Fruit fly (Drosophila melanogaster) whole organism, embryonic: Measurements from ENCODE around the gene CG17801.
A peak's percentile ranks its signal among the peaks of the same experiment; 100 is the strongest.

Experiments used
- Atf6 ChIP-seq: fragments of 200-800 bp; sonication (Bioruptor generic); IDR thresholded peaks from 2 replicates; pipeline ENCODE4 v1.3.6; 2022; ENCODE audit warnings: missing biosample characterization, missing genetic modification characterization
- B-H1 ChIP-seq: fragments of 200-800 bp; sonication (Bioruptor generic); IDR thresholded peaks from 3 replicates; pipeline ENCODE4 v1.3.6; 2022; ENCODE audit warnings: missing biosample characterization, missing genetic modification characterization
- Bdp1 ChIP-seq: fragments of 200-800 bp; sonication (Bioruptor generic); optimal IDR thresholded peaks from 3 replicates; lab custom pipeline; 2016; ENCODE audit warnings: missing biosample characterization, missing genetic modification characterization
- CG11696 ChIP-seq: fragments of 200-800 bp; sonication (Bioruptor generic); IDR thresholded peaks from 2 replicates; pipeline ENCODE4 v1.3.6; 2022; ENCODE audit warnings: missing biosample characterization, missing genetic modification characterization
- CG12299 ChIP-seq: fragments of 200-800 bp; sonication (Bioruptor generic); optimal IDR thresholded peaks from 2 replicates; lab custom pipeline; 2018; ENCODE audit warnings: missing biosample characterization, mild to moderate bottlenecking, missing genetic modification characterization
- CG12659 ChIP-seq: fragments of 200-800 bp; sonication (Bioruptor generic); optimal IDR thresholded peaks from 3 replicates; lab custom pipeline; 2017; ENCODE audit warnings: mild to moderate bottlenecking, missing biosample characterization, missing genetic modification reagents, missing genetic modification characterization
- CG13775 ChIP-seq: fragments of 200-800 bp; sonication (Bioruptor generic); optimal IDR thresholded peaks from 3 replicates; lab custom pipeline; 2017; ENCODE audit warnings: missing biosample characterization, mild to moderate bottlenecking, missing genetic modification characterization
- CG14965 ChIP-seq: fragments of 200-800 bp; sonication (Bioruptor generic); optimal IDR thresholded peaks from 2 replicates; lab custom pipeline; 2016; ENCODE audit warnings: missing biosample characterization, missing genetic modification characterization, borderline replicate concordance
- CG15514 ChIP-seq: fragments of 200-800 bp; sonication (Bioruptor generic); optimal IDR thresholded peaks from 3 replicates; lab custom pipeline; 2017; ENCODE audit warnings: missing biosample characterization, missing genetic modification characterization, mild to moderate bottlenecking, moderate library complexity, missing genetic modification reagents
- CG15601 ChIP-seq: fragments of 200-800 bp; sonication (Bioruptor generic); optimal IDR thresholded peaks from 3 replicates; lab custom pipeline; 2019; ENCODE audit warnings: missing biosample characterization, mild to moderate bottlenecking, missing genetic modification characterization, moderate library complexity
- CG16863 ChIP-seq: fragments of 200-800 bp; sonication (Bioruptor generic); optimal IDR thresholded peaks from 3 replicates; lab custom pipeline; 2016; ENCODE audit warnings: missing biosample characterization, missing genetic modification characterization
- CG2202 ChIP-seq: fragments of 200-800 bp; sonication (Bioruptor generic); optimal IDR thresholded peaks from 2 replicates; lab custom pipeline; 2018; ENCODE audit warnings: missing biosample characterization, mild to moderate bottlenecking, missing genetic modification characterization
- CG3163 ChIP-seq: fragments of 200-800 bp; sonication (Bioruptor generic); optimal IDR thresholded peaks from 3 replicates; lab custom pipeline; 2016; ENCODE audit warnings: missing biosample characterization, missing genetic modification characterization
- CG42726 ChIP-seq: fragments of 200-800 bp; sonication (Bioruptor generic); IDR thresholded peaks from 2 replicates; pipeline ENCODE4 v1.3.6; 2022; ENCODE audit warnings: missing biosample characterization, missing genetic modification characterization; ENCODE audit not compliant: partially characterized antibody
- CG4707 ChIP-seq: fragments of 200-800 bp; sonication (Bioruptor generic); optimal IDR thresholded peaks from 2 replicates; lab custom pipeline; 2018; ENCODE audit warnings: missing biosample characterization, mild to moderate bottlenecking, missing genetic modification characterization, moderate library complexity
- CG5180 ChIP-seq: fragments of 200-800 bp; sonication (Bioruptor generic); optimal IDR thresholded peaks from 3 replicates; lab custom pipeline; 2017; ENCODE audit warnings: missing biosample characterization, missing genetic modification characterization, mild to moderate bottlenecking, moderate library complexity, missing genetic modification reagents
- CG6254 ChIP-seq: fragments of 200-800 bp; sonication (Bioruptor generic); optimal IDR thresholded peaks from 3 replicates; lab custom pipeline; 2017; ENCODE audit warnings: mild to moderate bottlenecking, missing biosample characterization, missing genetic modification reagents, missing genetic modification characterization
- CTCF ChIP-seq: fragments of 200-800 bp; sonication (Bioruptor generic); optimal IDR thresholded peaks from 2 replicates; lab custom pipeline; 2017; ENCODE audit warnings: missing biosample characterization, mild to moderate bottlenecking, missing genetic modification characterization, moderate library complexity
- CoRest ChIP-seq: fragments of 200-800 bp; sonication (Bioruptor generic); optimal IDR thresholded peaks from 3 replicates; lab custom pipeline; 2018; ENCODE audit warnings: missing biosample characterization, mild to moderate bottlenecking, missing genetic modification characterization, moderate library complexity
- Dbx ChIP-seq: fragments of 200-800 bp; sonication (Bioruptor generic); IDR thresholded peaks from 3 replicates; pipeline ENCODE4 v1.3.6; 2022; ENCODE audit warnings: missing biosample characterization, missing genetic modification characterization
- Dll ChIP-seq: fragments of 200-800 bp; sonication (Bioruptor generic); IDR thresholded peaks from 4 replicates; pipeline ENCODE4 v1.3.6; 2022; ENCODE audit warnings: missing biosample characterization, missing genetic modification characterization; ENCODE audit not compliant: partially characterized antibody
- E2f2 ChIP-seq: fragments of 200-800 bp; sonication (Bioruptor generic); IDR thresholded peaks from 2 replicates; pipeline ENCODE4 v1.3.6; 2022; ENCODE audit warnings: missing biosample characterization, missing genetic modification characterization
- Gug ChIP-seq: fragments of 200-800 bp; sonication (Bioruptor generic); IDR thresholded peaks from 4 replicates; pipeline ENCODE4 v1.3.6; 2022; ENCODE audit warnings: missing biosample characterization, missing genetic modification characterization
- HHEX ChIP-seq: fragments of 200-800 bp; sonication (Bioruptor generic); optimal IDR thresholded peaks from 3 replicates; lab custom pipeline; 2017; ENCODE audit warnings: missing biosample characterization, mild to moderate bottlenecking, missing genetic modification characterization, missing genetic modification reagents
- Myb ChIP-seq: fragments of 200-800 bp; sonication (Bioruptor generic); optimal IDR thresholded peaks from 2 replicates; lab custom pipeline; 2016; ENCODE audit warnings: missing biosample characterization, missing genetic modification characterization
- NC2α ChIP-seq: fragments of 200-800 bp; sonication (Bioruptor generic); optimal IDR thresholded peaks from 2 replicates; lab custom pipeline; 2016; ENCODE audit warnings: missing biosample characterization, missing genetic modification characterization
- Sin3A ChIP-seq: fragments of >200 bp; optimal IDR thresholded peaks from 2 replicates; lab custom pipeline; 2018
- Usf ChIP-seq: fragments of 200-800 bp; sonication (Bioruptor generic); optimal IDR thresholded peaks from 2 replicates; lab custom pipeline; 2017; ENCODE audit warnings: missing genotype, missing biosample characterization, missing genetic modification characterization
- al ChIP-seq: fragments of 200-800 bp; sonication (Bioruptor generic); IDR thresholded peaks from 2 replicates; pipeline ENCODE4 v1.3.6; 2022; ENCODE audit warnings: missing biosample characterization, missing genetic modification characterization
- cato ChIP-seq: fragments of 200-800 bp; sonication (Bioruptor generic); optimal IDR thresholded peaks from 2 replicates; lab custom pipeline; 2016; ENCODE audit warnings: missing biosample characterization, missing genetic modification characterization, borderline replicate concordance
- chinmo ChIP-seq: fragments of 200-800 bp; sonication (Bioruptor generic); IDR thresholded peaks from 4 replicates; pipeline ENCODE4 v1.3.6; 2022; ENCODE audit warnings: missing biosample characterization, missing genetic modification characterization; ENCODE audit not compliant: partially characterized antibody
- crol ChIP-seq: fragments of 200-800 bp; sonication (Bioruptor generic); IDR thresholded peaks from 2 replicates; pipeline ENCODE4 v1.3.6; 2022; ENCODE audit warnings: missing biosample characterization, missing genetic modification characterization
- eve ChIP-seq, 2 experiments: fragments of >200 bp; optimal IDR thresholded peaks; 2 replicates each; lab custom pipeline; 2017; ENCODE audit warnings: missing biosample characterization in 2 of 2, missing genetic modification characterization in 2 of 2
- kay ChIP-seq: fragments of 200-800 bp; sonication (Bioruptor generic); optimal IDR thresholded peaks from 2 replicates; lab custom pipeline; 2016; ENCODE audit warnings: missing biosample characterization, missing genetic modification characterization
- lab ChIP-seq: fragments of 200-800 bp; sonication (Bioruptor generic); optimal IDR thresholded peaks from 3 replicates; lab custom pipeline; 2017; ENCODE audit warnings: missing biosample characterization, missing genetic modification characterization, mild to moderate bottlenecking, moderate library complexity, missing genetic modification reagents
- nerfin-2 ChIP-seq: fragments of 200-800 bp; sonication (Bioruptor generic); IDR thresholded peaks from 2 replicates; pipeline ENCODE4 v1.3.6; 2022; ENCODE audit warnings: missing biosample characterization, missing genetic modification characterization; ENCODE audit not compliant: partially characterized antibody
- pnt ChIP-seq: fragments of 200-800 bp; sonication (Bioruptor generic); optimal IDR thresholded peaks from 3 replicates; lab custom pipeline; 2016; ENCODE audit warnings: missing biosample characterization, missing genetic modification characterization
- ranshi ChIP-seq: fragments of 200-800 bp; sonication (Bioruptor generic); IDR thresholded peaks from 2 replicates; pipeline ENCODE4 v1.3.6; 2022; ENCODE audit warnings: missing biosample characterization, missing genetic modification characterization
- repo ChIP-seq: fragments of 200-800 bp; sonication (Bioruptor generic); optimal IDR thresholded peaks from 2 replicates; lab custom pipeline; 2016; ENCODE audit warnings: missing biosample characterization, missing genetic modification characterization
- schlank ChIP-seq: fragments of 200-800 bp; sonication (Bioruptor generic); optimal IDR thresholded peaks from 2 replicates; lab custom pipeline; 2018; ENCODE audit warnings: missing biosample characterization, mild to moderate bottlenecking, missing genetic modification characterization
- sens ChIP-seq: fragments of 200-800 bp; sonication (Bioruptor generic); peaks from one replicate; lab custom pipeline; 2016; ENCODE audit warnings: missing biosample characterization, missing genetic modification characterization
- shn ChIP-seq: fragments of 200-800 bp; sonication (Bioruptor generic); optimal IDR thresholded peaks from 3 replicates; lab custom pipeline; 2016; ENCODE audit warnings: missing biosample characterization, missing genetic modification characterization
- slp2 ChIP-seq: fragments of 200-800 bp; sonication (Bioruptor generic); optimal IDR thresholded peaks from 2 replicates; lab custom pipeline; 2016; ENCODE audit warnings: missing biosample characterization, missing genetic modification characterization
- sna ChIP-seq: fragments of 200-800 bp; sonication (Bioruptor generic); IDR thresholded peaks from 2 replicates; pipeline ENCODE4 v1.3.6; 2022; ENCODE audit warnings: missing biosample characterization, missing genetic modification characterization; ENCODE audit not compliant: partially characterized antibody
- tap ChIP-seq: fragments of 200-800 bp; optimal IDR thresholded peaks from 3 replicates; lab custom pipeline; 2019; ENCODE audit warnings: missing biosample characterization, mild to moderate bottlenecking, missing genetic modification characterization, moderate library complexity
- trh ChIP-seq: fragments of 200-800 bp; sonication (Bioruptor generic); optimal IDR thresholded peaks from 2 replicates; lab custom pipeline; 2016; ENCODE audit warnings: missing biosample characterization, missing genetic modification characterization
- ttk ChIP-seq: fragments of 200-800 bp; sonication (Bioruptor generic); IDR thresholded peaks from 2 replicates; pipeline ENCODE4 v2.1.2; 2022; ENCODE audit warnings: missing biosample characterization, missing genetic modification characterization
- unpg ChIP-seq: fragments of 200-800 bp; sonication (Bioruptor generic); optimal IDR thresholded peaks from 3 replicates; lab custom pipeline; 2018; ENCODE audit warnings: missing biosample characterization, mild to moderate bottlenecking, missing genetic modification characterization, moderate library complexity
- vfl ChIP-seq: fragments of 200-800 bp; sonication (Bioruptor generic); optimal IDR thresholded peaks from 2 replicates; lab custom pipeline; 2016; ENCODE audit warnings: missing biosample characterization, missing genetic modification characterization
- zen ChIP-seq: fragments of 200-800 bp; sonication (Bioruptor generic); optimal IDR thresholded peaks from 3 replicates; lab custom pipeline; 2018; ENCODE audit warnings: missing biosample characterization, mild to moderate bottlenecking, missing genetic modification characterization, moderate library complexity
- zfh2 ChIP-seq: fragments of 200-800 bp; sonication (Bioruptor generic); optimal IDR thresholded peaks from 2 replicates; lab custom pipeline; 2016; ENCODE audit warnings: missing biosample characterization, missing genetic modification characterization

Gene CG17801

DNA sequence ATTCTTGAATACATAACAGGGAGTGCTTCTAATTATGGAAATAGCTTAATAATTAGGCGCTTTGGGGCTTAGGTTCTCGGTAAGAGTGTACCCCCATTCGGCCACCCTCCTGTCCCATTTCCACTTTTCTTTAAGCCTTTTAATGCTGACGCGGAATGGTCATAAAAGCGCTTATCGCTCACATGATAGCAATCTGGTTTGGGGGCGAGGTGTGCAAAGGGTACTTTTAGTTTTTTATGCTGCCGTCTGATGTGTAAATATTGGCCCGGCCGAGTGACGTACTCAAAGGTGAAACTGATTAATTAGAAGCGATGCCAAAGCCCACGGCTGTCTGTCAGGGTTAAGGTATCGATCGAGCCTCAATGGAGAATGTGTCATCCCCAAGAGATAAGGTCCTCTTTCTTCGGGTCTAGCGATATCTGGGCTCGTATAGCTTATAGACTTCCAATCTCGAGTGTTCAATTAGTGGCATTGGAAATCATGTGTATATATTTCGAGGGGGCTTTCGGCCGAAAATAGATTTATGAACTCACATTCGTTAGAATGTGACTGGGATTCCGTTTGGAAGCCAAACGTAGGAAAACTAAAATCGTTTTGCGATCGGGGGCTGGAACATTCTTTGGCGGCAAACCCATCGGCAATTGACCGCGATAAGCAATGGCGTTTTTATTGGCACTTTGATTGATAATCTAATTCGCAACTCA lies 47.0 kb downstream of the CG17801 start (continued):
- no peak for TF ChIP-seq nerfin-2 (GFP tag; lab: Robert Waterston, UW)
- no peak for TF ChIP-seq CG15601 (tag; lab: Kevin White, UChicago)
- no peak for TF ChIP-seq Gug (GFP tag; lab: Robert Waterston, UW)
- no peak for TF ChIP-seq shn
- peak; percentile 29 for TF ChIP-seq CG15514 (GFP tag; lab: Kevin White, UChicago)
- no peak for TF ChIP-seq kay (GFP tag; lab: Kevin White, UChicago)
- TF ChIP-seq ttk (GFP tag; lab: Robert Waterston, UW): no peak
- TF ChIP-seq repo (GFP tag; lab: Kevin White, UChicago): no peak
- no peak for TF ChIP-seq CG12659 (GFP tag; lab: Kevin White, UChicago)
- no peak for TF ChIP-seq NC2α
- no peak for TF ChIP-seq trh (GFP tag; lab: Kevin White, UChicago)
- no peak for TF ChIP-seq E2f2 (GFP tag; lab: Robert Waterston, UW)
- TF ChIP-seq CG14965 (GFP tag; lab: Kevin White, UChicago): no peak
- no peak for TF ChIP-seq CG16863 (GFP tag; lab: Kevin White, UChicago)
- no peak for TF ChIP-seq CG2202
- no peak for TF ChIP-seq pnt (GFP tag; lab: Kevin White, UChicago)
- no peak for TF ChIP-seq slp2 (GFP tag; lab: Kevin White, UChicago)
- no peak for TF ChIP-seq zen
- no peak for TF ChIP-seq vfl (GFP tag; lab: Kevin White, UChicago)
- TF ChIP-seq eve (GFP tag; optimal IDR thresholded peaks at IDR 0.05; lab: Kevin White, UChicago): no peak
- no peak for TF ChIP-seq CTCF
- no peak for TF ChIP-seq CG4707
- peak; percentile 63 for TF ChIP-seq crol (GFP tag; lab: Robert Waterston, UW)
- TF ChIP-seq CG6254: no peak
- TF ChIP-seq CG42726 (GFP tag; lab: Robert Waterston, UW): no peak
- TF ChIP-seq Myb: no peak
- no peak for TF ChIP-seq sna (GFP tag; lab: Robert Waterston, UW)
- TF ChIP-seq al (GFP tag; lab: Robert Waterston, UW): no peak
- TF ChIP-seq HHEX (GFP tag; lab: Kevin White, UChicago): no peak
- no peak for TF ChIP-seq Usf (GFP tag; lab: Kevin White, UChicago)
- TF ChIP-seq cato (GFP tag; lab: Kevin White, UChicago): no peak
- TF ChIP-seq CG12299 (tag; lab: Kevin White, UChicago): no peak
- no peak for TF ChIP-seq chinmo (GFP tag; lab: Robert Waterston, UW)
- TF ChIP-seq Atf6 (GFP tag; lab: Robert Waterston, UW): no peak
- no peak for TF ChIP-seq Sin3A
- TF ChIP-seq unpg (GFP tag; lab: Kevin White, UChicago): no peak
- TF ChIP-seq CoRest (tag; lab: Kevin White, UChicago): no peak
- TF ChIP-seq tap (tag; lab: Kevin White, UChicago): no peak
- no peak for TF ChIP-seq zfh2 (GFP tag; lab: Kevin White, UChicago)
- no peak for TF ChIP-seq B-H1 (GFP tag; lab: Robert Waterston, UW)
- no peak for TF ChIP-seq Bdp1
- TF ChIP-seq CG11696 (GFP tag; lab: Robert Waterston, UW): no peak
- peak; percentile 67 for TF ChIP-seq lab (GFP tag; lab: Kevin White, UChicago)
- no peak for TF ChIP-seq ranshi
- 0 out of 3 replicates have a peak, but pooled peaks have one; percentile 6 for TF ChIP-seq Dbx (GFP tag; lab: Robert Waterston, UW)
- no peak for TF ChIP-seq sens (GFP tag; lab: Kevin White, UChicago)
- no peak for TF ChIP-seq CG5180
- no peak for TF ChIP-seq Dll (GFP tag; lab: Robert Waterston, UW)
- peak; percentile 32 for TF ChIP-seq schlank
- no peak for TF ChIP-seq CG13775 (GFP tag; lab: Kevin White, UChicago)
- no peak for TF ChIP-seq CG3163 (GFP tag; lab: Kevin White, UChicago)
